Worm (Caenorhabditis elegans): ENCODE measurements around the gene ztf-31.

ce11 chrIII:7272828-7273227 lies 31.7 kb downstream of the ztf-31 start:
- TF ChIP-seq fos-1 (tag; optimal IDR thresholded peaks at IDR 0.05), result no peak
- TF ChIP-seq unc-62 (GFP tag; optimal IDR thresholded peaks at IDR 0.05 in 1 of 2), result no peak
- no peak for TF ChIP-seq unc-62 (tag; optimal IDR thresholded peaks at IDR 0.05)
- no peak for TF ChIP-seq ces-1 (GFP tag; optimal IDR thresholded peaks at IDR 0.05)
- TF ChIP-seq dpl-1 (GFP tag; optimal IDR thresholded peaks at IDR 0.05), result peak; percentile 6
- no peak for TF ChIP-seq snpc-4 (tag; optimal IDR thresholded peaks at IDR 0.05)
- no peak for TF ChIP-seq Y105C5A.15 (GFP tag; IDR thresholded peaks at IDR 0.05)
- no peak for TF ChIP-seq egl-43 (GFP tag; IDR thresholded peaks at IDR 0.05)
- no peak for TF ChIP-seq saeg-2 (GFP tag; IDR thresholded peaks at IDR 0.05)
- TF ChIP-seq dmd-9 (GFP tag; IDR thresholded peaks at IDR 0.05), result 0 out of 2 replicates have a peak, but pooled peaks have one; percentile 17
- TF ChIP-seq zip-11 (GFP tag; IDR thresholded peaks at IDR 0.05), result no peak
